Fruit fly (Drosophila melanogaster) whole organism, prepupa: ENCODE data around the gene CG31800.

Source experiments
- Blimp-1 ChIP-seq: fragments of 200-800 bp; sonication (Bioruptor generic); optimal IDR thresholded peaks from 3 replicates; lab custom pipeline; 2017; ENCODE audit warnings: missing biosample characterization, missing genetic modification characterization, mild to moderate bottlenecking, moderate library complexity, missing genetic modification reagents
- CG10631 ChIP-seq: fragments of 200-800 bp; sonication (Bioruptor generic); optimal IDR thresholded peaks from 2 replicates; lab custom pipeline; 2016; ENCODE audit warnings: missing biosample characterization, missing genetic modification characterization
- CG10669 ChIP-seq: fragments of 200-800 bp; sonication (Bioruptor generic); optimal IDR thresholded peaks from 3 replicates; lab custom pipeline; 2018; ENCODE audit warnings: missing biosample characterization, mild to moderate bottlenecking, missing genetic modification characterization, moderate library complexity
- CG11294 ChIP-seq: fragments of 200-800 bp; sonication (Bioruptor generic); IDR thresholded peaks from 2 replicates; pipeline ENCODE4 v1.3.6; 2022; ENCODE audit warnings: missing biosample characterization, missing genetic modification characterization
- CG11762 ChIP-seq: fragments of 200-800 bp; sonication (Bioruptor generic); optimal IDR thresholded peaks from 3 replicates; lab custom pipeline; 2016; ENCODE audit warnings: missing biosample characterization, missing genetic modification characterization; ENCODE audit not compliant: insufficient read depth
- CG11902 ChIP-seq: fragments of 200-800 bp; sonication (Bioruptor generic); optimal IDR thresholded peaks from 3 replicates; lab custom pipeline; 2016; ENCODE audit warnings: missing biosample characterization, missing genetic modification characterization
- CG15336 ChIP-seq: fragments of 200-800 bp; sonication (Bioruptor generic); IDR thresholded peaks from 2 replicates; pipeline ENCODE4 v1.3.6; 2022; ENCODE audit warnings: missing biosample characterization, missing genetic modification characterization
- CG1621 ChIP-seq: fragments of 200-800 bp; sonication (Bioruptor generic); optimal IDR thresholded peaks from 3 replicates; lab custom pipeline; 2018; ENCODE audit warnings: missing biosample characterization, mild to moderate bottlenecking, missing genetic modification characterization
- CG16779 ChIP-seq: fragments of 200-800 bp; sonication (Bioruptor generic); optimal IDR thresholded peaks from 3 replicates; lab custom pipeline; 2017; ENCODE audit warnings: missing biosample characterization, mild to moderate bottlenecking, missing genetic modification characterization
- CG3032 ChIP-seq: fragments of 200-800 bp; optimal IDR thresholded peaks from 2 replicates; lab custom pipeline; 2019; ENCODE audit warnings: missing biosample characterization, mild to moderate bottlenecking, missing genetic modification characterization, moderate library complexity
- CG31627 ChIP-seq: fragments of 200-800 bp; sonication (Bioruptor generic); optimal IDR thresholded peaks from 3 replicates; lab custom pipeline; 2016; ENCODE audit warnings: missing biosample characterization, missing genetic modification characterization
- CG34406 ChIP-seq: fragments of 200-800 bp; sonication (Bioruptor generic); optimal IDR thresholded peaks from 3 replicates; lab custom pipeline; 2016; ENCODE audit warnings: missing biosample characterization, missing genetic modification characterization
- CG3919 ChIP-seq: fragments of 200-800 bp; sonication (Bioruptor generic); optimal IDR thresholded peaks from 3 replicates; lab custom pipeline; 2016; ENCODE audit warnings: missing biosample characterization, missing genetic modification characterization
- CG4318 ChIP-seq: fragments of 200-800 bp; sonication (Bioruptor generic); optimal IDR thresholded peaks from 3 replicates; lab custom pipeline; 2017; ENCODE audit warnings: missing biosample characterization, mild to moderate bottlenecking, missing genetic modification characterization
- CG6163 ChIP-seq: fragments of 200-800 bp; sonication (Bioruptor generic); IDR thresholded peaks from 3 replicates; pipeline ENCODE4 v1.3.6; 2022; ENCODE audit warnings: missing biosample characterization, missing genetic modification characterization
- CG6276 ChIP-seq: fragments of 200-800 bp; sonication (Bioruptor generic); optimal IDR thresholded peaks from 2 replicates; lab custom pipeline; 2017; ENCODE audit warnings: missing biosample characterization, mild to moderate bottlenecking, missing genetic modification characterization
- CG6792 ChIP-seq: fragments of 200-800 bp; sonication (Bioruptor generic); optimal IDR thresholded peaks from 3 replicates; lab custom pipeline; 2016; ENCODE audit warnings: missing biosample characterization, missing genetic modification characterization
- CG6808 ChIP-seq: fragments of 200-800 bp; sonication (Bioruptor generic); optimal IDR thresholded peaks from 3 replicates; lab custom pipeline; 2017; ENCODE audit warnings: missing biosample characterization, missing genetic modification characterization, mild to moderate bottlenecking, moderate library complexity, missing genetic modification reagents
- CG6854 ChIP-seq: fragments of 200-800 bp; sonication (Bioruptor generic); optimal IDR thresholded peaks from 2 replicates; lab custom pipeline; 2017; ENCODE audit warnings: missing biosample characterization, mild to moderate bottlenecking, missing genetic modification characterization
- CG7368 ChIP-seq: fragments of 200-800 bp; sonication (Bioruptor generic); optimal IDR thresholded peaks from 3 replicates; lab custom pipeline; 2016; ENCODE audit warnings: missing biosample characterization, missing genetic modification characterization
- CG8119 ChIP-seq: fragments of 200-800 bp; sonication (Bioruptor generic); IDR thresholded peaks from 3 replicates; pipeline ENCODE4 v1.3.6; 2022; ENCODE audit warnings: missing biosample characterization, missing genetic modification characterization
- CG8319 ChIP-seq: fragments of 200-800 bp; sonication (Bioruptor generic); optimal IDR thresholded peaks from 3 replicates; lab custom pipeline; 2016; ENCODE audit warnings: missing biosample characterization, missing genetic modification characterization
- CG8632 ChIP-seq: fragments of 200-800 bp; sonication (Bioruptor generic); optimal IDR thresholded peaks from 3 replicates; lab custom pipeline; 2016; ENCODE audit warnings: missing biosample characterization, missing genetic modification characterization
- CG9139 ChIP-seq: fragments of 200-800 bp; sonication (Bioruptor generic); optimal IDR thresholded peaks from 3 replicates; lab custom pipeline; 2017; ENCODE audit warnings: missing biosample characterization, mild to moderate bottlenecking, missing genetic modification characterization
- Eip75B ChIP-seq: fragments of 200-800 bp; sonication (Bioruptor generic); optimal IDR thresholded peaks from 3 replicates; lab custom pipeline; 2016; ENCODE audit warnings: missing biosample characterization, missing genetic modification characterization
- Eip78C ChIP-seq: fragments of 200-800 bp; sonication (Bioruptor generic); peaks from one replicate; lab custom pipeline; 2016; ENCODE audit warnings: missing biosample characterization, missing genetic modification characterization
- Eip93F ChIP-seq: fragments of 200-800 bp; sonication (Bioruptor generic); optimal IDR thresholded peaks from 2 replicates; lab custom pipeline; 2016; ENCODE audit warnings: missing biosample characterization, mild to moderate bottlenecking, missing genetic modification characterization
- Ets21C ChIP-seq: fragments of 200-800 bp; sonication (Bioruptor generic); optimal IDR thresholded peaks from 3 replicates; lab custom pipeline; 2016; ENCODE audit warnings: missing biosample characterization, missing genetic modification characterization
- Ets96B ChIP-seq: fragments of 200-800 bp; optimal IDR thresholded peaks from 2 replicates; lab custom pipeline; 2019; ENCODE audit warnings: missing biosample characterization, mild to moderate bottlenecking, missing genetic modification characterization, moderate library complexity
- Gug ChIP-seq: fragments of 200-800 bp; sonication (Bioruptor generic); IDR thresholded peaks from 2 replicates; pipeline ENCODE4 v1.3.6; 2022; ENCODE audit warnings: missing biosample characterization, missing genetic modification characterization
- Hr38 ChIP-seq: sonication (Bioruptor generic); optimal IDR thresholded peaks from 2 replicates; lab custom pipeline; 2016; ENCODE audit warnings: missing biosample characterization, missing genetic modification characterization
- Hr39 ChIP-seq: fragments of 200-800 bp; sonication (Bioruptor generic); optimal IDR thresholded peaks from 2 replicates; lab custom pipeline; 2016; ENCODE audit warnings: missing biosample characterization, missing genetic modification characterization
- Hr4 ChIP-seq: fragments of 200-800 bp; sonication (Bioruptor generic); optimal IDR thresholded peaks from 3 replicates; lab custom pipeline; 2016; ENCODE audit warnings: missing biosample characterization, missing genetic modification characterization
- Lpt ChIP-seq: fragments of 200-800 bp; sonication (Bioruptor generic); optimal IDR thresholded peaks from 3 replicates; lab custom pipeline; 2016; ENCODE audit warnings: missing biosample characterization, missing genetic modification characterization
- Met ChIP-seq: fragments of 200-800 bp; sonication (Bioruptor generic); optimal IDR thresholded peaks from 3 replicates; lab custom pipeline; 2016; ENCODE audit warnings: missing biosample characterization, missing genetic modification characterization
- OdsH ChIP-seq: fragments of 200-800 bp; sonication (Bioruptor generic); optimal IDR thresholded peaks from 3 replicates; lab custom pipeline; 2016; ENCODE audit warnings: missing biosample characterization, missing genetic modification characterization
- Smox ChIP-seq: fragments of 200-800 bp; sonication (Bioruptor generic); optimal IDR thresholded peaks from 3 replicates; lab custom pipeline; 2016; ENCODE audit warnings: missing biosample characterization, missing genetic modification characterization
- Sox102F ChIP-seq: fragments of 200-800 bp; sonication (Bioruptor generic); optimal IDR thresholded peaks from 2 replicates; lab custom pipeline; 2016; ENCODE audit warnings: missing biosample characterization, mild to moderate bottlenecking, missing genetic modification characterization
- Sox14 ChIP-seq: fragments of 200-800 bp; sonication (Bioruptor generic); optimal IDR thresholded peaks from 3 replicates; lab custom pipeline; 2016; ENCODE audit warnings: missing biosample characterization, missing genetic modification characterization
- Sox15 ChIP-seq: fragments of 200-800 bp; sonication (Bioruptor generic); optimal IDR thresholded peaks from 3 replicates; lab custom pipeline; 2016; ENCODE audit warnings: missing biosample characterization, missing genetic modification characterization
- achi ChIP-seq: fragments of 200-800 bp; sonication (Bioruptor generic); optimal IDR thresholded peaks from 3 replicates; lab custom pipeline; 2016; ENCODE audit warnings: missing biosample characterization, missing genetic modification characterization
- acj6 ChIP-seq: fragments of 200-800 bp; sonication (Bioruptor generic); optimal IDR thresholded peaks from 3 replicates; lab custom pipeline; 2016; ENCODE audit warnings: missing biosample characterization, missing genetic modification characterization
- cyc ChIP-seq: fragments of 200-800 bp; sonication (Bioruptor generic); optimal IDR thresholded peaks from 3 replicates; lab custom pipeline; 2016; ENCODE audit warnings: missing biosample characterization, missing genetic modification characterization
- dac ChIP-seq: fragments of 200-800 bp; sonication (Bioruptor generic); optimal IDR thresholded peaks from 2 replicates; lab custom pipeline; 2017; ENCODE audit warnings: missing biosample characterization, mild to moderate bottlenecking, missing genetic modification characterization
- eg ChIP-seq: fragments of 200-800 bp; sonication (Bioruptor generic); IDR thresholded peaks from 3 replicates; pipeline ENCODE4 v1.3.6; 2022; ENCODE audit warnings: missing biosample characterization, missing genetic modification characterization
- fd59A ChIP-seq: fragments of 200-800 bp; sonication (Bioruptor generic); optimal IDR thresholded peaks from 2 replicates; lab custom pipeline; 2017; ENCODE audit warnings: missing biosample characterization, mild to moderate bottlenecking, missing genetic modification characterization, missing genetic modification reagents
- fd85E ChIP-seq: fragments of 200-800 bp; sonication (Bioruptor generic); optimal IDR thresholded peaks from 3 replicates; lab custom pipeline; 2016; ENCODE audit warnings: missing biosample characterization, missing genetic modification characterization
- fkh ChIP-seq: fragments of 200-800 bp; sonication (Bioruptor generic); optimal IDR thresholded peaks from 3 replicates; lab custom pipeline; 2017; ENCODE audit warnings: missing biosample characterization, mild to moderate bottlenecking, missing genetic modification characterization, moderate library complexity
- pdm3 ChIP-seq: fragments of 200-800 bp; sonication (Bioruptor generic); optimal IDR thresholded peaks from 3 replicates; lab custom pipeline; 2016; ENCODE audit warnings: missing biosample characterization, missing genetic modification characterization
- salr ChIP-seq, 2 experiments: fragments of 200-800 bp; sonication (Bioruptor generic); optimal IDR thresholded peaks; 3 replicates each; lab custom pipeline; 2016 to 2018; ENCODE audit warnings: missing biosample characterization in 2 of 2, missing genetic modification characterization in 2 of 2, mild to moderate bottlenecking in 1 of 2
- spab ChIP-seq: fragments of 200-800 bp; sonication (Bioruptor generic); optimal IDR thresholded peaks from 2 replicates; lab custom pipeline; 2017; ENCODE audit warnings: missing biosample characterization, mild to moderate bottlenecking, missing genetic modification characterization, missing genetic modification reagents
- ss ChIP-seq, 2 experiments: fragments of 200-800 bp; sonication (Bioruptor generic); optimal IDR thresholded peaks; 2 replicates in 1 of 2; 3 replicates in 1 of 2; lab custom pipeline; 2017 to 2018; ENCODE audit warnings: mild to moderate bottlenecking in 2 of 2, missing biosample characterization in 2 of 2, missing genetic modification characterization in 2 of 2, moderate library complexity in 1 of 2
- svp ChIP-seq: fragments of 200-800 bp; sonication (Bioruptor generic); peaks from one replicate; lab custom pipeline; 2016; ENCODE audit warnings: missing biosample characterization, missing genetic modification characterization
- topi ChIP-seq: fragments of 200-800 bp; sonication (Bioruptor generic); optimal IDR thresholded peaks from 3 replicates; lab custom pipeline; 2016; ENCODE audit warnings: missing biosample characterization, missing genetic modification characterization

CG31800 gene

dm6 chr2L:19019160-19019592 is 15.2 kb downstream of the CG31800 start:
- TF ChIP-seq CG6792 (no peak), CG10631 (peak; percentile 30), Eip93F (no peak), Smox (peak; percentile 26), Gug (GFP tag; lab: Robert Waterston, UW) (no peak), CG4318 (GFP tag; lab: Kevin White, UChicago) (no peak), fd59A (GFP tag; lab: Kevin White, UChicago) (no peak), salr (GFP tag; optimal IDR thresholded peaks at IDR 0.05; lab: Kevin White, UChicago) (peak in 1 of 2 experiments; percentile 1), CG10669 (GFP tag; lab: Kevin White, UChicago) (no peak), dac (no peak), CG6163 (GFP tag; lab: Robert Waterston, UW) (no peak), CG11902 (no peak), ss (GFP tag; optimal IDR thresholded peaks at IDR 0.05; lab: Kevin White, UChicago) (no peak), cyc (GFP tag; lab: Kevin White, UChicago) (no peak), fkh (GFP tag; lab: Kevin White, UChicago) (no peak), Eip78C (GFP tag; lab: Kevin White, UChicago) (peak; percentile 66), Hr38 (GFP tag; lab: Kevin White, UChicago) (no peak), CG34406 (GFP tag; lab: Kevin White, UChicago) (no peak), OdsH (peak; percentile 8), svp (GFP tag; lab: Kevin White, UChicago) (peak; percentile 62), Ets21C (GFP tag; lab: Kevin White, UChicago) (no peak), CG1621 (tag; lab: Kevin White, UChicago) (no peak), CG9139 (GFP tag; lab: Kevin White, UChicago) (no peak), Blimp-1 (GFP tag; lab: Kevin White, UChicago) (no peak), CG11294 (GFP tag; lab: Robert Waterston, UW) (no peak), acj6 (GFP tag; lab: Kevin White, UChicago) (no peak), Hr4 (GFP tag; lab: Kevin White, UChicago) (peak; percentile 20), CG8632 (GFP tag; lab: Kevin White, UChicago) (no peak), fd85E (GFP tag; lab: Kevin White, UChicago) (no peak), CG16779 (tag; lab: Kevin White, UChicago) (no peak), Eip75B (GFP tag; lab: Kevin White, UChicago) (no peak), CG31627 (GFP tag; lab: Kevin White, UChicago) (no peak), CG8319 (GFP tag; lab: Kevin White, UChicago) (no peak), CG6808 (GFP tag; lab: Kevin White, UChicago) (peak; percentile 41), CG15336 (no peak), CG8119 (GFP tag; lab: Robert Waterston, UW) (no peak), topi (no peak), CG11762 (GFP tag; lab: Kevin White, UChicago) (no peak), Lpt (no peak), Met (GFP tag; lab: Kevin White, UChicago) (peak; percentile 25), CG6854 (no peak), pdm3 (no peak), CG7368 (no peak), Sox14 (GFP tag; lab: Kevin White, UChicago) (no peak), spab (no peak), Ets96B (tag; lab: Kevin White, UChicago) (no peak), Sox15 (GFP tag; lab: Kevin White, UChicago) (no peak), Hr39 (GFP tag; lab: Kevin White, UChicago) (peak; percentile 6), achi (GFP tag; lab: Kevin White, UChicago) (no peak), Sox102F (no peak), CG3919 (GFP tag; lab: Kevin White, UChicago) (no peak), CG3032 (peak; percentile 5), eg (GFP tag; lab: Robert Waterston, UW) (no peak), CG6276 (GFP tag; lab: Kevin White, UChicago) (no peak)
